Fruit fly (Drosophila melanogaster) whole organism, pupa: ENCODE results near the gene CG34140.

Experiments
- CG10348 ChIP-seq: fragments of 200-800 bp; sonication (Bioruptor generic); IDR thresholded peaks from 2 replicates; pipeline ENCODE4 v1.3.6; 2022; ENCODE audit warnings: missing biosample characterization, missing genetic modification characterization
- CG12605 ChIP-seq: fragments of 200-800 bp; sonication (Bioruptor generic); IDR thresholded peaks from 2 replicates; pipeline ENCODE4 v1.3.6; 2022; ENCODE audit warnings: missing biosample characterization, missing genetic modification characterization
- CG13204 ChIP-seq: fragments of 200-800 bp; sonication (Bioruptor generic); optimal IDR thresholded peaks from 2 replicates; lab custom pipeline; 2018; ENCODE audit warnings: missing biosample characterization, mild to moderate bottlenecking, missing genetic modification characterization, moderate library complexity
- CG14655 ChIP-seq: fragments of 200-800 bp; sonication (Bioruptor generic); optimal IDR thresholded peaks from 3 replicates; lab custom pipeline; 2017; ENCODE audit warnings: mild to moderate bottlenecking, missing biosample characterization, missing genetic modification reagents, missing genetic modification characterization
- CG15710 ChIP-seq: fragments of 200-800 bp; sonication (Bioruptor generic); optimal IDR thresholded peaks from 2 replicates; lab custom pipeline; 2018; ENCODE audit warnings: missing biosample characterization, mild to moderate bottlenecking, missing genetic modification characterization, moderate library complexity
- CG17806 ChIP-seq: fragments of 200-800 bp; sonication (Bioruptor generic); optimal IDR thresholded peaks from 2 replicates; lab custom pipeline; 2018; ENCODE audit warnings: missing biosample characterization, mild to moderate bottlenecking, missing genetic modification characterization, moderate library complexity
- CG32121 ChIP-seq: fragments of 200-800 bp; sonication (Bioruptor generic); IDR thresholded peaks from 2 replicates; pipeline ENCODE4 v1.3.6; 2022; ENCODE audit warnings: missing biosample characterization, missing genetic modification characterization
- CG34367 ChIP-seq: fragments of 200-800 bp; sonication (Bioruptor generic); optimal IDR thresholded peaks from 2 replicates; lab custom pipeline; 2018; ENCODE audit warnings: missing biosample characterization, mild to moderate bottlenecking, missing genetic modification characterization
- CG4496 ChIP-seq: fragments of 200-800 bp; sonication (Bioruptor generic); IDR thresholded peaks from 3 replicates; pipeline ENCODE4 v1.3.6; 2022; ENCODE audit warnings: missing biosample characterization, missing genetic modification characterization
- CG8159 ChIP-seq: fragments of 200-800 bp; sonication (Bioruptor generic); optimal IDR thresholded peaks from 3 replicates; lab custom pipeline; 2018; ENCODE audit warnings: missing biosample characterization, mild to moderate bottlenecking, missing genetic modification characterization, moderate library complexity
- CG8301 ChIP-seq: fragments of 200-800 bp; sonication (Bioruptor generic); optimal IDR thresholded peaks from 2 replicates; lab custom pipeline; 2018; ENCODE audit warnings: missing biosample characterization, mild to moderate bottlenecking, missing genetic modification characterization
- CG9948 ChIP-seq: fragments of 200-800 bp; sonication (Bioruptor generic); optimal IDR thresholded peaks from 2 replicates; lab custom pipeline; 2018; ENCODE audit warnings: missing biosample characterization, mild to moderate bottlenecking, missing genetic modification characterization, moderate library complexity
- D1 ChIP-seq: fragments of 200-800 bp; sonication (Bioruptor generic); optimal IDR thresholded peaks from 2 replicates; lab custom pipeline; 2018; ENCODE audit warnings: missing biosample characterization, mild to moderate bottlenecking, missing genetic modification characterization, moderate library complexity
- EcR ChIP-seq: fragments of 200-800 bp; sonication (Bioruptor generic); optimal IDR thresholded peaks from 3 replicates; lab custom pipeline; 2019; ENCODE audit warnings: missing biosample characterization, missing genetic modification characterization, mild to moderate bottlenecking, moderate library complexity, missing genetic modification reagents
- Ets98B ChIP-seq: fragments of 200-800 bp; sonication (Bioruptor generic); IDR thresholded peaks from 2 replicates; pipeline ENCODE4 v1.3.6; 2022; ENCODE audit warnings: missing biosample characterization, missing genetic modification characterization
- Pif1A ChIP-seq: fragments of 200-800 bp; sonication (Bioruptor generic); optimal IDR thresholded peaks from 3 replicates; lab custom pipeline; 2016; ENCODE audit warnings: missing biosample characterization, missing genetic modification characterization
- Pif1B ChIP-seq: fragments of 200-800 bp; sonication (Bioruptor generic); optimal IDR thresholded peaks from 3 replicates; lab custom pipeline; 2016; ENCODE audit warnings: missing biosample characterization, missing genetic modification characterization
- Snoo ChIP-seq: fragments of 200-800 bp; sonication (Bioruptor generic); optimal IDR thresholded peaks from 3 replicates; lab custom pipeline; 2017; ENCODE audit warnings: missing biosample characterization, mild to moderate bottlenecking, missing genetic modification characterization, inconsistent platforms
- fd96Ca ChIP-seq: fragments of 200-800 bp; sonication (Bioruptor generic); IDR thresholded peaks from 3 replicates; pipeline ENCODE4 v1.3.6; 2022; ENCODE audit warnings: missing biosample characterization, missing genetic modification characterization
- gl ChIP-seq: fragments of 200-800 bp; sonication (Bioruptor generic); optimal IDR thresholded peaks from 2 replicates; lab custom pipeline; 2018; ENCODE audit warnings: missing biosample characterization, mild to moderate bottlenecking, missing genetic modification characterization
- rn ChIP-seq: fragments of 200-800 bp; sonication (Bioruptor generic); IDR thresholded peaks from 2 replicates; pipeline ENCODE4 v1.3.6; 2022; ENCODE audit warnings: missing biosample characterization, missing genetic modification characterization

The CG34140 gene

dm6 chr3L:223019-223902 is 39.0 kb upstream of the CG34140 start, which contains the start of the genes pyx and CG33229:
Gene pyx (minus strand): TSS chr3L:223069.
Gene CG33229 (plus strand): TSS chr3L:223852.
- no peak for TF ChIP-seq EcR
- TF ChIP-seq CG12605 (GFP tag; lab: Robert Waterston, UW), result peak; percentile 57; the same call in 1 of the 2 replicates
- TF ChIP-seq Ets98B (GFP tag; lab: Robert Waterston, UW), result peak; percentile 73
- peak; percentile 68 for TF ChIP-seq CG17806 (tag; lab: Kevin White, UChicago)
- TF ChIP-seq CG8159 (tag; lab: Kevin White, UChicago), result peak; percentile 81
- TF ChIP-seq CG8301 (tag; lab: Kevin White, UChicago), result peak; percentile 78
- TF ChIP-seq Pif1A (GFP tag; lab: Kevin White, UChicago), result peak; percentile 66
- peak; percentile 70 for TF ChIP-seq CG34367 (tag; lab: Kevin White, UChicago)
- TF ChIP-seq Pif1B, result no peak
- peak; percentile 76 for TF ChIP-seq CG15710 (tag; lab: Kevin White, UChicago)
- TF ChIP-seq CG14655 (GFP tag; lab: Kevin White, UChicago), result peak; percentile 88
- no peak for TF ChIP-seq CG13204 (GFP tag; lab: Kevin White, UChicago)
- TF ChIP-seq fd96Ca, result peak; percentile 85
- peak; percentile 73; the same call in 2 of the 3 replicates for TF ChIP-seq CG4496
- TF ChIP-seq D1, result no peak
- TF ChIP-seq CG9948 (tag; lab: Kevin White, UChicago), result peak; percentile 74
- TF ChIP-seq rn (GFP tag; lab: Robert Waterston, UW), result peak; percentile 36; the same call in 1 of the 2 replicates
- TF ChIP-seq CG32121 (GFP tag; lab: Robert Waterston, UW), result peak; percentile 81
- peak; percentile 67 for TF ChIP-seq Snoo (tag; lab: Kevin White, UChicago)

dm6 chr3L:217480-218118 is 33.4 kb upstream of the CG34140 start, which contains the start of gene CG13877:
Gene CG13877 (plus strand): TSS chr3L:218068.
- TF ChIP-seq Pif1B (no peak), CG15710 (tag; lab: Kevin White, UChicago) (no peak), EcR (peak; percentile 50), CG34367 (tag; lab: Kevin White, UChicago) (no peak)
- TF ChIP-seq, all 21 proteins: peak for 1

- TF ChIP-seq CG8159 (tag; lab: Kevin White, UChicago), result no peak
- TF ChIP-seq gl (tag; lab: Kevin White, UChicago), result no peak
- no peak for TF ChIP-seq Pif1B
- no peak for TF ChIP-seq CG17806 (tag; lab: Kevin White, UChicago)
- TF ChIP-seq EcR, result no peak
- TF ChIP-seq CG13204 (GFP tag; lab: Kevin White, UChicago), result no peak
- TF ChIP-seq CG4496, result no peak
Measured at dm6 chr3L:216325-216724, 32.1 kb upstream of the CG34140 start, which contains the start of gene Kaz1-ORFB. Gene Kaz1-ORFB (plus strand): TSS chr3L:216625.

dm6 chr3L:212520-212919 is 28.3 kb upstream of the CG34140 start, which contains the start of the genes thoc7 and Dis3l2:
Gene thoc7 (minus strand): TSS chr3L:212687.
Gene Dis3l2 (plus strand): TSS chr3L:212709.
- no peak for TF ChIP-seq CG32121 (GFP tag; lab: Robert Waterston, UW)
- TF ChIP-seq CG17806 (tag; lab: Kevin White, UChicago), result no peak
- no peak for TF ChIP-seq gl (tag; lab: Kevin White, UChicago)
- no peak for TF ChIP-seq EcR
- TF ChIP-seq, all 21 proteins: peak for 0

dm6 chr3L:211200-211599 is 27.0 kb upstream of the CG34140 start, which contains the start of gene Prp4k:
Gene Prp4k (minus strand): TSS chr3L:211457.
- TF ChIP-seq CG4496 (0 out of 3 replicates have a peak, but pooled peaks have one; percentile 36), CG13204 (GFP tag; lab: Kevin White, UChicago) (no peak), EcR (peak; percentile 48)
- TF ChIP-seq, all 21 proteins: peak for 2

dm6 chr3L:205723-206284 is 21.6 kb upstream of the CG34140 start, which contains the start of the genes Gk1 and CG13876:
Gene Gk1 (minus strand): TSS chr3L:205844.
Gene CG13876 (plus strand): TSS chr3L:206134.
- TF ChIP-seq Ets98B (GFP tag; lab: Robert Waterston, UW) (peak; percentile 97), CG34367 (tag; lab: Kevin White, UChicago) (peak; percentile 96), CG8301 (tag; lab: Kevin White, UChicago) (peak; percentile 96), CG12605 (GFP tag; lab: Robert Waterston, UW) (peak; percentile 97), fd96Ca (peak; percentile 90), CG17806 (tag; lab: Kevin White, UChicago) (peak; percentile 96), CG8159 (tag; lab: Kevin White, UChicago) (peak; percentile 98), CG13204 (GFP tag; lab: Kevin White, UChicago) (no peak), CG10348 (GFP tag; lab: Robert Waterston, UW) (peak; percentile 64; the same call in 1 of the 2 replicates), EcR (peak; percentile 59), Pif1B (no peak), CG32121 (GFP tag; lab: Robert Waterston, UW) (peak; percentile 97), D1 (no peak), Pif1A (GFP tag; lab: Kevin White, UChicago) (no peak), rn (GFP tag; lab: Robert Waterston, UW) (peak; percentile 88), CG15710 (tag; lab: Kevin White, UChicago) (peak; percentile 98), Snoo (tag; lab: Kevin White, UChicago) (peak; percentile 94), CG4496 (peak; percentile 96), CG14655 (GFP tag; lab: Kevin White, UChicago) (no peak), gl (tag; lab: Kevin White, UChicago) (peak; percentile 92), CG9948 (tag; lab: Kevin White, UChicago) (peak; percentile 94)
- TF ChIP-seq, all 21 proteins: peak for 16
